Worm (Caenorhabditis elegans): ENCODE measurements around the gene M176.9.

Gene M176.9

ce11 chrII:9378174-9378573 lies 33.2 kb downstream of the M176.9 start:
- peak; percentile 20 for TF ChIP-seq elt-2 (tag; optimal IDR thresholded peaks at IDR 0.05)
- TF ChIP-seq lin-39 (tag; optimal IDR thresholded peaks at IDR 0.05): no peak

ce11 chrII:9377158-9377557 lies 34.2 kb downstream of the M176.9 start, which contains the start of gene C06C3.10:
Gene C06C3.10 (minus strand): TSS chrII:9377258.
- no peak for TF ChIP-seq elt-3 (tag; optimal IDR thresholded peaks at IDR 0.05)
- no peak for TF ChIP-seq egl-27 (tag; optimal IDR thresholded peaks at IDR 0.05)
- no peak for TF ChIP-seq rnt-1 (tag; optimal IDR thresholded peaks at IDR 0.05)

ce11 chrII:9374807-9375206 lies 36.6 kb downstream of the M176.9 start, which contains the start of gene C06C3.12:
Gene C06C3.12 (plus strand): TSS chrII:9375107.
- TF ChIP-seq lsy-2 (tag; optimal IDR thresholded peaks at IDR 0.05) (no peak), dpl-1 (GFP tag; optimal IDR thresholded peaks at IDR 0.05) (no peak), unc-98 (GFP tag; IDR thresholded peaks at IDR 0.05) (no peak), mdl-1 (tag; optimal IDR thresholded peaks at IDR 0.05) (no peak), hpl-2 (GFP tag; optimal IDR thresholded peaks at IDR 0.05) (no peak), nhr-28 (tag; optimal IDR thresholded peaks at IDR 0.05) (no peak), ceh-8 (GFP tag; optimal IDR thresholded peaks at IDR 0.05) (no peak), F16B12.6 (tag; optimal IDR thresholded peaks at IDR 0.05) (no peak), blmp-1 (tag; optimal IDR thresholded peaks at IDR 0.05) (no peak), nhr-19 (GFP tag; conservative IDR thresholded peaks at IDR 0.05) (no peak), sptf-1 (tag; optimal IDR thresholded peaks at IDR 0.05) (no peak)

- TF ChIP-seq lin-39 (tag; optimal IDR thresholded peaks at IDR 0.05): no peak
- no peak for TF ChIP-seq ztf-11 (tag; optimal IDR thresholded peaks at IDR 0.05)
- no peak for TF ChIP-seq C16A3.4 (tag; optimal IDR thresholded peaks at IDR 0.05)
- TF ChIP-seq jun-1 (tag; optimal IDR thresholded peaks at IDR 0.05): no peak
- TF ChIP-seq zag-1 (tag; optimal IDR thresholded peaks at IDR 0.05): no peak
- TF ChIP-seq unc-98 (GFP tag; IDR thresholded peaks at IDR 0.05): no peak
- no peak for TF ChIP-seq ceh-82 (tag; optimal IDR thresholded peaks at IDR 0.05)
- no peak for TF ChIP-seq aly-2 (tag; optimal IDR thresholded peaks at IDR 0.05)
These were observed 38.4 kb downstream of the M176.9 start, which contains the start of gene C06C3.4 for ce11 chrII:9372991-9373390. Gene C06C3.4 (plus strand): TSS chrII:9373291.

ce11 chrII:9372393-9372792 lies 39.0 kb downstream of the M176.9 start, which contains the start of gene C06C3.3:
Gene C06C3.3 (minus strand): TSS chrII:9372493.
- TF ChIP-seq blmp-1 (tag; optimal IDR thresholded peaks at IDR 0.05): no peak
- TF ChIP-seq ceh-90 (tag; optimal IDR thresholded peaks at IDR 0.05): no peak
- no peak for TF ChIP-seq elt-3 (tag; optimal IDR thresholded peaks at IDR 0.05)
- no peak for TF ChIP-seq lin-39 (tag; optimal IDR thresholded peaks at IDR 0.05)
- TF ChIP-seq Y116A8C.19 (tag; optimal IDR thresholded peaks at IDR 0.05; ENCODE audit: borderline replicate concordance): no peak
- no peak for TF ChIP-seq ceh-82 (tag; optimal IDR thresholded peaks at IDR 0.05)
- TF ChIP-seq swsn-7 (tag; optimal IDR thresholded peaks at IDR 0.05): no peak
- no peak for TF ChIP-seq mab-9 (GFP tag; IDR thresholded peaks at IDR 0.05)
- no peak for TF ChIP-seq C04F5.9 (tag; optimal IDR thresholded peaks at IDR 0.05)
- TF ChIP-seq fkh-8 (tag; optimal IDR thresholded peaks at IDR 0.05): no peak
- TF ChIP-seq sox-4 (tag; optimal IDR thresholded peaks at IDR 0.05): no peak
- TF ChIP-seq nhr-77 (tag; optimal IDR thresholded peaks at IDR 0.05): no peak
- no peak for TF ChIP-seq rnt-1 (tag; optimal IDR thresholded peaks at IDR 0.05)
- no peak for TF ChIP-seq hlh-4 (tag; optimal IDR thresholded peaks at IDR 0.05)
- TF ChIP-seq lin-13 (GFP tag; optimal IDR thresholded peaks at IDR 0.05): no peak
- TF ChIP-seq vab-15 (tag; optimal IDR thresholded peaks at IDR 0.05): no peak
- TF ChIP-seq hlh-17 (GFP tag; optimal IDR thresholded peaks at IDR 0.05; ENCODE audit: borderline replicate concordance): no peak
- no peak for TF ChIP-seq ztf-11 (tag; optimal IDR thresholded peaks at IDR 0.05)
- no peak for TF ChIP-seq nhr-12 (tag; optimal IDR thresholded peaks at IDR 0.05)

All from whole organism, L1 larva.